Worm (Caenorhabditis elegans) whole organism, midembryonic: ENCODE results near the gene Y58A7A.3.

Experiments
- cog-1 ChIP-seq: sonication (generic microtip); optimal IDR thresholded peaks from 2 replicates; lab custom pipeline; 2016; ENCODE audit warnings: missing genetic modification characterization, missing compliant biosample characterization
- flt-1 ChIP-seq: fragments of 200-800 bp; sonication (Bioruptor generic); IDR thresholded peaks from 2 replicates; pipeline ENCODE4 v1.3.6; 2022; ENCODE audit warnings: missing genetic modification characterization, missing compliant biosample characterization
- klf-2 ChIP-seq: fragments of 200-800 bp; sonication (Bioruptor generic); conservative IDR thresholded peaks from 2 replicates; pipeline ENCODE4 v1.3.6; 2022; ENCODE audit warnings: missing genetic modification reagents, missing genetic modification characterization, missing compliant biosample characterization
- med-1 ChIP-seq: sonication (generic microtip); optimal IDR thresholded peaks from 2 replicates; lab custom pipeline; 2017; ENCODE audit warnings: missing genetic modification characterization, mild to moderate bottlenecking, missing compliant biosample characterization, antibody characterized with exemption, missing genetic modification reagents; ENCODE audit not compliant: insufficient read depth
- ref-1 ChIP-seq: fragments of 200-800 bp; sonication (Bioruptor generic); conservative IDR thresholded peaks from 2 replicates; pipeline ENCODE4 v1.3.6; 2022; ENCODE audit warnings: missing genetic modification reagents, missing genetic modification characterization, missing compliant biosample characterization
- ztf-23 ChIP-seq: fragments of 200-800 bp; sonication (Bioruptor generic); IDR thresholded peaks from 2 replicates; pipeline ENCODE4 v1.3.6; 2022; ENCODE audit warnings: missing genetic modification reagents, missing genetic modification characterization, missing compliant biosample characterization

ce11 chrV:5126793-5127192, 46.1 kb upstream of the Y58A7A.3 start, which contains the start of gene F14F9.5:
- TF ChIP-seq med-1 (GFP tag; lab: Kevin White, UChicago) (no peak), klf-2 (GFP tag; lab: Robert Waterston, UW) (no peak), ref-1 (no peak), cog-1 (tag; lab: Kevin White, UChicago) (no peak), flt-1 (GFP tag; lab: Robert Waterston, UW) (no peak), ztf-23 (GFP tag; lab: Robert Waterston, UW) (no peak)
